Worm (Caenorhabditis elegans) whole organism, midembryonic: Measurements from ENCODE around the gene orc-5.

ENCODE experiments used
- T22C8.4 ChIP-seq: fragments of 200-800 bp; sonication (Bioruptor generic); IDR thresholded peaks from 2 replicates; pipeline ENCODE4 v1.3.6; 2022; ENCODE audit warnings: missing genetic modification characterization, missing compliant biosample characterization
- cog-1 ChIP-seq: sonication (generic microtip); optimal IDR thresholded peaks from 2 replicates; lab custom pipeline; 2016; ENCODE audit warnings: missing genetic modification characterization, missing compliant biosample characterization
- flt-1 ChIP-seq: fragments of 200-800 bp; sonication (Bioruptor generic); IDR thresholded peaks from 2 replicates; pipeline ENCODE4 v1.3.6; 2022; ENCODE audit warnings: missing genetic modification characterization, missing compliant biosample characterization
- klf-2 ChIP-seq: fragments of 200-800 bp; sonication (Bioruptor generic); conservative IDR thresholded peaks from 2 replicates; pipeline ENCODE4 v1.3.6; 2022; ENCODE audit warnings: missing genetic modification reagents, missing genetic modification characterization, missing compliant biosample characterization
- med-1 ChIP-seq: sonication (generic microtip); optimal IDR thresholded peaks from 2 replicates; lab custom pipeline; 2017; ENCODE audit warnings: missing genetic modification characterization, mild to moderate bottlenecking, missing compliant biosample characterization, antibody characterized with exemption, missing genetic modification reagents; ENCODE audit not compliant: insufficient read depth
- ref-1 ChIP-seq: fragments of 200-800 bp; sonication (Bioruptor generic); conservative IDR thresholded peaks from 2 replicates; pipeline ENCODE4 v1.3.6; 2022; ENCODE audit warnings: missing genetic modification reagents, missing genetic modification characterization, missing compliant biosample characterization
- tab-1 ChIP-seq: fragments of 200-800 bp; sonication (Bioruptor generic); IDR thresholded peaks from 2 replicates; pipeline ENCODE4 v1.3.6; 2022; ENCODE audit warnings: missing genetic modification characterization, missing compliant biosample characterization
- ztf-23 ChIP-seq: fragments of 200-800 bp; sonication (Bioruptor generic); IDR thresholded peaks from 2 replicates; pipeline ENCODE4 v1.3.6; 2022; ENCODE audit warnings: missing genetic modification reagents, missing genetic modification characterization, missing compliant biosample characterization

- TF ChIP-seq tab-1 (GFP tag; lab: Robert Waterston, UW), result no peak
- no peak for TF ChIP-seq flt-1 (GFP tag; lab: Robert Waterston, UW)
- no peak for TF ChIP-seq med-1
- no peak for TF ChIP-seq cog-1 (tag; lab: Kevin White, UChicago)
- no peak for TF ChIP-seq T22C8.4 (GFP tag; lab: Robert Waterston, UW)
- TF ChIP-seq ref-1 (GFP tag; lab: Robert Waterston, UW), result no peak
- TF ChIP-seq klf-2 (GFP tag; lab: Robert Waterston, UW), result no peak
- no peak for TF ChIP-seq ztf-23 (GFP tag; lab: Robert Waterston, UW)
Measured at ce11 chrIV:10727734-10728133, 6.7 kb downstream of the orc-5 start, which contains the start of gene ZC168.2.
